Fruit fly (Drosophila melanogaster) whole organism, embryonic: ENCODE measurements around the gene Est-Q.

Experiments used
- Atf6 ChIP-seq: fragments of 200-800 bp; sonication (Bioruptor generic); IDR thresholded peaks from 2 replicates; pipeline ENCODE4 v1.3.6; 2022; ENCODE audit warnings: missing biosample characterization, missing genetic modification characterization
- Blimp-1 ChIP-seq: fragments of 200-800 bp; sonication (Bioruptor generic); optimal IDR thresholded peaks from 3 replicates; lab custom pipeline; 2018; ENCODE audit warnings: missing biosample characterization, missing genetic modification characterization, mild to moderate bottlenecking, moderate library complexity, missing genetic modification reagents
- CG10147 ChIP-seq: fragments of 200-800 bp; sonication (Bioruptor generic); optimal IDR thresholded peaks from 2 replicates; lab custom pipeline; 2019; ENCODE audit warnings: missing biosample characterization, mild to moderate bottlenecking, missing genetic modification characterization, moderate library complexity
- CG10654 ChIP-seq: fragments of 200-800 bp; sonication (Bioruptor generic); optimal IDR thresholded peaks from 2 replicates; lab custom pipeline; 2016; ENCODE audit warnings: missing biosample characterization, missing genetic modification characterization
- CG11093 ChIP-seq: fragments of 200-800 bp; sonication (Bioruptor generic); IDR thresholded peaks from 3 replicates; pipeline ENCODE4 v1.3.6; 2022; ENCODE audit warnings: missing biosample characterization, missing genetic modification characterization
- CG11504 ChIP-seq: fragments of 200-800 bp; sonication (Bioruptor generic); optimal IDR thresholded peaks from 3 replicates; lab custom pipeline; 2019; ENCODE audit warnings: missing biosample characterization, mild to moderate bottlenecking, missing genetic modification characterization, moderate library complexity
- CG12659 ChIP-seq: fragments of 200-800 bp; sonication (Bioruptor generic); optimal IDR thresholded peaks from 3 replicates; lab custom pipeline; 2017; ENCODE audit warnings: mild to moderate bottlenecking, missing biosample characterization, missing genetic modification reagents, missing genetic modification characterization
- CG13123 ChIP-seq: fragments of 200-800 bp; sonication (Bioruptor generic); optimal IDR thresholded peaks from 2 replicates; lab custom pipeline; 2016; ENCODE audit warnings: missing biosample characterization, missing genetic modification characterization
- CG15269 ChIP-seq: fragments of 200-800 bp; sonication (Bioruptor generic); optimal IDR thresholded peaks from 2 replicates; lab custom pipeline; 2018; ENCODE audit warnings: missing biosample characterization, mild to moderate bottlenecking, missing genetic modification characterization, moderate library complexity
- CG15696 ChIP-seq: fragments of 200-800 bp; sonication (Bioruptor generic); optimal IDR thresholded peaks from 2 replicates; lab custom pipeline; 2019; ENCODE audit warnings: missing biosample characterization, mild to moderate bottlenecking, missing genetic modification characterization, moderate library complexity
- CG1603 ChIP-seq: fragments of 200-800 bp; sonication (Bioruptor generic); optimal IDR thresholded peaks from 2 replicates; lab custom pipeline; 2019; ENCODE audit warnings: missing biosample characterization, mild to moderate bottlenecking, missing genetic modification characterization, moderate library complexity
- CG1647 ChIP-seq: fragments of 200-800 bp; sonication (Bioruptor generic); optimal IDR thresholded peaks from 3 replicates; lab custom pipeline; 2016; ENCODE audit warnings: missing biosample characterization, missing genetic modification characterization
- CG16779 ChIP-seq: fragments of 200-800 bp; sonication (Bioruptor generic); IDR thresholded peaks from 2 replicates; pipeline ENCODE4 v1.3.6; 2022; ENCODE audit warnings: missing biosample characterization, missing genetic modification characterization
- CG18011 ChIP-seq: fragments of 200-800 bp; sonication (Bioruptor generic); optimal IDR thresholded peaks from 2 replicates; lab custom pipeline; 2017; ENCODE audit warnings: missing biosample characterization, missing genetic modification characterization, mild to moderate bottlenecking, moderate library complexity, missing genotype
- CG2889 ChIP-seq: fragments of 200-800 bp; sonication (Bioruptor generic); IDR thresholded peaks from 3 replicates; pipeline ENCODE4 v1.3.6; 2022; ENCODE audit warnings: missing biosample characterization, missing genetic modification characterization
- CG32532 ChIP-seq: fragments of 200-800 bp; sonication (Bioruptor generic); IDR thresholded peaks from 2 replicates; pipeline ENCODE4 v1.3.6; 2022; ENCODE audit warnings: missing biosample characterization, missing genetic modification characterization
- CG3838 ChIP-seq: fragments of 200-800 bp; sonication (Bioruptor generic); optimal IDR thresholded peaks from 3 replicates; lab custom pipeline; 2016; ENCODE audit warnings: missing biosample characterization, missing genetic modification characterization
- CG6689 ChIP-seq: fragments of 200-800 bp; sonication (Bioruptor generic); IDR thresholded peaks from 2 replicates; pipeline ENCODE4 v1.3.6; 2022; ENCODE audit warnings: missing biosample characterization, missing genetic modification characterization
- CG7745 ChIP-seq: fragments of 200-800 bp; sonication (Bioruptor generic); optimal IDR thresholded peaks from 2 replicates; lab custom pipeline; 2018; ENCODE audit warnings: missing biosample characterization, mild to moderate bottlenecking, missing genetic modification characterization, moderate library complexity
- CG8290 ChIP-seq, 3 experiments: fragments of 200-800 bp; sonication (Bioruptor generic); optimal IDR thresholded peaks; 2 replicates each; lab custom pipeline; 2016 to 2019; ENCODE audit warnings: missing biosample characterization in 3 of 3, missing genetic modification characterization in 3 of 3, mild to moderate bottlenecking in 2 of 3, moderate library complexity in 1 of 3
- Hand ChIP-seq: fragments of 200-800 bp; sonication (Bioruptor generic); optimal IDR thresholded peaks from 2 replicates; lab custom pipeline; 2017; ENCODE audit warnings: mild to moderate bottlenecking, missing biosample characterization, missing genetic modification reagents, missing genetic modification characterization
- Hey ChIP-seq: fragments of 200-800 bp; sonication (Bioruptor generic); optimal IDR thresholded peaks from 3 replicates; lab custom pipeline; 2018; ENCODE audit warnings: missing biosample characterization, mild to moderate bottlenecking, missing genetic modification characterization
- Hmx ChIP-seq: fragments of 200-800 bp; sonication (Bioruptor generic); optimal IDR thresholded peaks from 2 replicates; lab custom pipeline; 2016; ENCODE audit warnings: missing biosample characterization, missing genetic modification characterization
- Jarid2 ChIP-seq: fragments of 200-800 bp; sonication (Bioruptor generic); optimal IDR thresholded peaks from 3 replicates; lab custom pipeline; 2017; ENCODE audit warnings: mild to moderate bottlenecking, missing biosample characterization, missing genetic modification reagents, missing genetic modification characterization
- NFAT ChIP-seq: fragments of 200-800 bp; sonication (Bioruptor generic); IDR thresholded peaks from 2 replicates; pipeline ENCODE4 v1.3.6; 2022; ENCODE audit warnings: missing biosample characterization, missing genetic modification characterization
- Nf-YC ChIP-seq: fragments of 200-800 bp; optimal IDR thresholded peaks from 3 replicates; lab custom pipeline; 2019; ENCODE audit warnings: missing biosample characterization, mild to moderate bottlenecking, missing genetic modification characterization, moderate library complexity
- Oaz ChIP-seq: fragments of 200-800 bp; sonication (Bioruptor generic); IDR thresholded peaks from 2 replicates; pipeline ENCODE4 v1.3.6; 2022; ENCODE audit warnings: missing biosample characterization, missing genetic modification characterization
- Oli ChIP-seq: fragments of 200-800 bp; sonication (Bioruptor generic); optimal IDR thresholded peaks from 2 replicates; lab custom pipeline; 2018; ENCODE audit warnings: missing biosample characterization, mild to moderate bottlenecking, missing genetic modification characterization, moderate library complexity
- Scr ChIP-seq: fragments of 200-800 bp; sonication (Bioruptor generic); IDR thresholded peaks from 2 replicates; pipeline ENCODE4 v1.3.6; 2022; ENCODE audit warnings: missing biosample characterization, missing genetic modification characterization; ENCODE audit not compliant: partially characterized antibody
- Sin3A ChIP-seq: fragments of >200 bp; optimal IDR thresholded peaks from 2 replicates; lab custom pipeline; 2018
- Sry-δ ChIP-seq: fragments of 200-800 bp; sonication (Bioruptor generic); optimal IDR thresholded peaks from 2 replicates; lab custom pipeline; 2016; ENCODE audit warnings: missing biosample characterization, missing genetic modification characterization
- TFAM ChIP-seq: fragments of 200-800 bp; sonication (Bioruptor generic); optimal IDR thresholded peaks from 2 replicates; lab custom pipeline; 2017; ENCODE audit warnings: missing biosample characterization, missing genetic modification characterization, inconsistent platforms
- Trl ChIP-seq, 3 experiments: fragments of >200 bp in 2 of 3; fragments of 200-800 bp in 1 of 3; sonication (Bioruptor generic) in 1 of 3; optimal IDR thresholded peaks; 2 replicates in 1 of 3; 3 replicates in 2 of 3; lab custom pipeline; 2016 to 2017; ENCODE audit warnings: missing biosample characterization in 1 of 3, missing genetic modification characterization in 1 of 3
- Xrp1 ChIP-seq: fragments of 200-800 bp; sonication (Bioruptor generic); IDR thresholded peaks from 2 replicates; pipeline ENCODE4 v1.3.6; 2022; ENCODE audit warnings: missing biosample characterization, missing genetic modification characterization
- bbx ChIP-seq: fragments of 200-800 bp; sonication (Bioruptor generic); IDR thresholded peaks from 2 replicates; pipeline ENCODE4 v1.3.6; 2022; ENCODE audit warnings: missing biosample characterization, missing genetic modification characterization; ENCODE audit not compliant: partially characterized antibody
- bcd ChIP-seq: fragments of 200-800 bp; sonication (Bioruptor generic); optimal IDR thresholded peaks from 2 replicates; lab custom pipeline; 2017; ENCODE audit warnings: missing biosample characterization, mild to moderate bottlenecking, missing genetic modification characterization
- crp ChIP-seq, 2 experiments: fragments of 200-800 bp; sonication (Bioruptor generic); optimal IDR thresholded peaks; 2 replicates in 1 of 2; 3 replicates in 1 of 2; lab custom pipeline; 2017; ENCODE audit warnings: missing biosample characterization in 2 of 2, missing genetic modification characterization in 2 of 2, mild to moderate bottlenecking in 1 of 2, moderate library complexity in 1 of 2
- dm ChIP-seq: fragments of 200-800 bp; sonication (Bioruptor generic); optimal IDR thresholded peaks from 3 replicates; lab custom pipeline; 2016; ENCODE audit warnings: missing biosample characterization, missing genetic modification characterization
- gt ChIP-seq: fragments of 200-800 bp; sonication (Bioruptor generic); IDR thresholded peaks from 2 replicates; pipeline ENCODE4 v1.3.6; 2022; ENCODE audit warnings: missing biosample characterization, missing genetic modification characterization
- her ChIP-seq: fragments of 200-800 bp; sonication (Bioruptor generic); optimal IDR thresholded peaks from 2 replicates; lab custom pipeline; 2016; ENCODE audit warnings: missing biosample characterization, missing genetic modification characterization
- org-1 ChIP-seq: fragments of 200-800 bp; sonication (Bioruptor generic); optimal IDR thresholded peaks from 2 replicates; lab custom pipeline; 2017; ENCODE audit warnings: missing biosample characterization, missing genetic modification characterization
- p53 ChIP-seq: fragments of 200-800 bp; sonication (Bioruptor generic); optimal IDR thresholded peaks from 2 replicates; lab custom pipeline; 2016; ENCODE audit warnings: missing biosample characterization, missing genetic modification characterization
- prd ChIP-seq, 3 experiments: fragments of >200 bp in 2 of 3; fragments of 200-800 bp in 1 of 3; sonication (Bioruptor generic) in 1 of 3; optimal IDR thresholded peaks in 2 of 3; IDR thresholded peaks in 1 of 3; 2 replicates in 2 of 3; 3 replicates in 1 of 3; pipeline versions ENCODE4 v1.3.6 to Lab custom; 2017 to 2022; ENCODE audit warnings: missing biosample characterization in 1 of 3, missing genetic modification characterization in 1 of 3
- row ChIP-seq: fragments of 200-800 bp; sonication (Bioruptor generic); IDR thresholded peaks from 3 replicates; pipeline ENCODE4 v1.3.6; 2022; ENCODE audit warnings: missing biosample characterization, missing genetic modification characterization
- run ChIP-seq: fragments of 200-800 bp; sonication (Bioruptor generic); optimal IDR thresholded peaks from 3 replicates; lab custom pipeline; 2018; ENCODE audit warnings: missing biosample characterization, mild to moderate bottlenecking, missing genetic modification characterization
- tll ChIP-seq, 2 experiments: fragments of 200-800 bp in 1 of 2; fragments of >200 bp in 1 of 2; sonication (Bioruptor generic) in 1 of 2; optimal IDR thresholded peaks; 2 replicates each; lab custom pipeline; 2017 to 2019; ENCODE audit warnings: missing biosample characterization in 2 of 2, missing genetic modification characterization in 2 of 2, mild to moderate bottlenecking in 1 of 2, moderate library complexity in 1 of 2

The Est-Q gene

DNA sequence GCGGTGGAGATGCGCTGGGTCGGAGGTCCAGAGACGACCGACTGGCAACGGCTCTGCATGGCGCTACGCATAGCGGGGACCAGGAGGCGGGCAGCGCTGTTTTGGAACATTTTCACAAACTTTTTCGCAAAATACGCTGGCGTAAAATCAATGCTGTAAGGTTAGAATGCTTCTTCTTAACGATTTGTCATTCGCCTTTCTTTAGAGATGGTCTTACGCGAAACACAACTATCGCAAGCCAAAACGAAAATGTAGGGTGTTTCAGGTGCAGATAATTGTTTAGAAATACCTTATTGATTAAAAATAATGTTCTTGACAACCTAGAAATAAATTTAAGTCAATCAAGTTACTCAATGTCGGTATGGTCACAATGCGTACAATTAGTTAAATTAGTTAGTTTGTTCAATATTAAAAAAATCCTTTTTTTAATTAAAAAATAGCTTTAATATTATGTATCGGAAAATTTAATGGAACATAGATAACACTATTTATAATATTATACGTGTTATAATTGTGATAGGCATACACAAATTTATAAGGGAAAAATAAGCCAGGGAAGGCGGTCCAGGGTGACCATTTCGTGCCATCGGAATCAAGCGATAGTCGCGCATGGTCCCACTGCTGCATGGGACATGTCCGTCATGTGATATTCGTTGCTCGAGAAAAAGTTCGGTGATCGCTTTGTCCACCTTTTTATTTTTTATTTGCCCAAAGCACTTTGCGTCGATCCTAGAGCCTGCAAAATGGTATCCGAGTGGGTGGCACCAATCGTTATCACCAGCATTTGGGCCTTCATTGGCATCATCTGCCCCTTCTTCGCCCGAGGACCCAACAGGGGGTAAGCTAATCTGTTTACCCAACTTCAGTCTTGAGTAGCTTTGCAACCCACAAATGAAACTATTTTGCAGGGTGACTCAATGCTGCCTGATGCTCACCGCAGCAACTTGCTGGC is 38.3 kb downstream of the Est-Q start, which contains the start of the genes COX8 and VhaM9.7-b (continued):
- TF ChIP-seq CG10654 (peak; percentile 48), CG15269 (tag; lab: Kevin White, UChicago) (no peak), bcd (GFP tag; lab: Kevin White, UChicago) (no peak), Hey (tag; lab: Kevin White, UChicago) (no peak), bbx (GFP tag; lab: Robert Waterston, UW) (peak; percentile 65), CG11504 (tag; lab: Kevin White, UChicago) (no peak), CG1647 (peak; percentile 25), CG12659 (GFP tag; lab: Kevin White, UChicago) (peak; percentile 79), CG7745 (no peak), CG16779 (peak; percentile 48; the same call in 1 of the 2 replicates), org-1 (GFP tag; lab: Kevin White, UChicago) (no peak), Sin3A (peak; percentile 73), Oaz (GFP tag; lab: Robert Waterston, UW) (no peak), dm (GFP tag; lab: Kevin White, UChicago) (peak; percentile 12), Blimp-1 (GFP tag; lab: Kevin White, UChicago) (no peak), CG6689 (GFP tag; lab: Robert Waterston, UW) (peak; percentile 95), Atf6 (peak; percentile 48; the same call in 1 of the 2 replicates), CG11093 (GFP tag; lab: Robert Waterston, UW) (no peak), Jarid2 (GFP tag; lab: Kevin White, UChicago) (no peak), gt (GFP tag; lab: Robert Waterston, UW) (no peak), Xrp1 (GFP tag; lab: Robert Waterston, UW) (peak; percentile 10; the same call in 1 of the 2 replicates), CG18011 (GFP tag; lab: Kevin White, UChicago) (peak; percentile 76), CG10147 (GFP tag; lab: Kevin White, UChicago) (no peak), CG2889 (GFP tag; lab: Robert Waterston, UW) (0 out of 3 replicates have a peak, but pooled peaks have one; percentile 22), Sry-δ (GFP tag; lab: Kevin White, UChicago) (peak; percentile 93), CG1603 (tag; lab: Kevin White, UChicago) (peak; percentile 59), row (peak; percentile 91), CG8290 (GFP tag; optimal IDR thresholded peaks at IDR 0.05; lab: Kevin White, UChicago) (peak; percentile 42), CG8290 (tag; optimal IDR thresholded peaks at IDR 0.05; lab: Kevin White, UChicago) (peak; percentile 51 to 86), Scr (peak; percentile 77), prd (optimal IDR thresholded peaks at IDR 0.05; lab: Kevin White, UChicago) (no peak), prd (GFP tag; IDR thresholded peaks at IDR 0.05; lab: Robert Waterston, UW) (peak; percentile 78; the same call in 2 of the 3 replicates), her (GFP tag; lab: Kevin White, UChicago) (no peak), crp (GFP tag; optimal IDR thresholded peaks at IDR 0.05; lab: Kevin White, UChicago) (peak in 1 of 2 experiments; percentile 58), Hmx (GFP tag; lab: Kevin White, UChicago) (no peak), tll (GFP tag; optimal IDR thresholded peaks at IDR 0.05; lab: Kevin White, UChicago) (no peak), CG3838 (peak; percentile 13), Trl (optimal IDR thresholded peaks at IDR 0.05; lab: Kevin White, UChicago) (no peak), Trl (GFP tag; optimal IDR thresholded peaks at IDR 0.05; lab: Kevin White, UChicago) (peak; percentile 70), p53 (GFP tag; lab: Kevin White, UChicago) (no peak), CG15696 (peak; percentile 43), TFAM (GFP tag; lab: Kevin White, UChicago) (no peak), Oli (tag; lab: Kevin White, UChicago) (no peak), CG13123 (GFP tag; lab: Kevin White, UChicago) (peak; percentile 45), Hand (no peak), Nf-YC (tag; lab: Kevin White, UChicago) (peak; percentile 63), CG32532 (peak; percentile 70; the same call in 1 of the 2 replicates), NFAT (GFP tag; lab: Robert Waterston, UW) (no peak; the same call in 1 of the 2 replicates), run (tag; lab: Kevin White, UChicago) (no peak)
